Worm (Caenorhabditis elegans) whole organism, late embryonic: ENCODE results near the gene bckd-1A.

Experiments
- F13H6.1 ChIP-seq: sonication (generic microtip); optimal IDR thresholded peaks from 2 replicates; lab custom pipeline; 2016; ENCODE audit warnings: missing genetic modification characterization, missing compliant biosample characterization
- K02D7.2 ChIP-seq: sonication (generic microtip); optimal IDR thresholded peaks from 2 replicates; lab custom pipeline; 2017; ENCODE audit warnings: mild to moderate bottlenecking, missing genetic modification characterization, missing compliant biosample characterization
- K09A11.1 ChIP-seq: sonication (generic microtip); optimal IDR thresholded peaks from 2 replicates; lab custom pipeline; 2017; ENCODE audit warnings: antibody characterized with exemption, mild to moderate bottlenecking, missing genetic modification characterization, missing compliant biosample characterization; ENCODE audit not compliant: insufficient read depth
- Y22D7AL.16 ChIP-seq: sonication (generic microtip); optimal IDR thresholded peaks from 2 replicates; lab custom pipeline; 2016; ENCODE audit warnings: missing genetic modification characterization, missing compliant biosample characterization
- ahr-1 ChIP-seq: sonication (generic microtip); optimal IDR thresholded peaks from 2 replicates; lab custom pipeline; 2016; ENCODE audit warnings: missing genetic modification characterization, missing compliant biosample characterization
- ama-1 ChIP-seq: fragments of 150-350 bp; optimal IDR thresholded peaks from 2 replicates; lab custom pipeline; 2014
- ceh-18 ChIP-seq: sonication (generic microtip); optimal IDR thresholded peaks from 2 replicates; lab custom pipeline; 2016; ENCODE audit warnings: missing genetic modification characterization, missing compliant biosample characterization
- ceh-2 ChIP-seq: sonication (generic microtip); optimal IDR thresholded peaks from 2 replicates; lab custom pipeline; 2016; ENCODE audit warnings: missing genotype, missing genetic modification characterization, missing compliant biosample characterization
- ceh-24 ChIP-seq: sonication (generic microtip); optimal IDR thresholded peaks from 2 replicates; lab custom pipeline; 2016; ENCODE audit warnings: mild to moderate bottlenecking, missing genetic modification characterization, missing compliant biosample characterization
- ceh-30 ChIP-seq: fragments of 150-350 bp; optimal IDR thresholded peaks from 2 replicates; lab custom pipeline; 2014; ENCODE audit warnings: missing biosample characterization, missing genetic modification characterization
- ceh-31 ChIP-seq: sonication (generic microtip); optimal IDR thresholded peaks from 2 replicates; lab custom pipeline; 2016; ENCODE audit warnings: missing genetic modification characterization, missing compliant biosample characterization
- ceh-34 ChIP-seq: sonication (generic microtip); optimal IDR thresholded peaks from 2 replicates; lab custom pipeline; 2016; ENCODE audit warnings: mild to moderate bottlenecking, missing genetic modification characterization, missing compliant biosample characterization
- ceh-45 ChIP-seq: fragments of 200-800 bp; sonication (Bioruptor generic); IDR thresholded peaks from 2 replicates; pipeline ENCODE4 v1.3.6; 2022; ENCODE audit warnings: missing genetic modification reagents, missing genetic modification characterization, missing compliant biosample characterization
- ceh-6 ChIP-seq: fragments of 200-800 bp; sonication (Bioruptor generic); optimal IDR thresholded peaks from 2 replicates; lab custom pipeline; 2018; ENCODE audit warnings: mild to moderate bottlenecking, missing genetic modification characterization, missing compliant biosample characterization
- che-1 ChIP-seq: sonication (generic microtip); optimal IDR thresholded peaks from 2 replicates; lab custom pipeline; 2016; ENCODE audit warnings: mild to moderate bottlenecking, missing genetic modification characterization, missing compliant biosample characterization
- dve-1 ChIP-seq: sonication (generic microtip); optimal IDR thresholded peaks from 2 replicates; lab custom pipeline; 2017; ENCODE audit warnings: antibody characterized with exemption, mild to moderate bottlenecking, missing genetic modification characterization, missing compliant biosample characterization
- elt-4 ChIP-seq: sonication (generic microtip); optimal IDR thresholded peaks from 2 replicates; lab custom pipeline; 2016; ENCODE audit warnings: missing genetic modification characterization, missing compliant biosample characterization
- eyg-1 ChIP-seq: sonication (generic microtip); optimal IDR thresholded peaks from 2 replicates; lab custom pipeline; 2016; ENCODE audit warnings: missing genotype, missing genetic modification characterization, missing compliant biosample characterization
- fkh-10 ChIP-seq: fragments of 150-350 bp; optimal IDR thresholded peaks from 2 replicates; lab custom pipeline; 2014; ENCODE audit warnings: missing biosample characterization, missing genetic modification reagents, missing genetic modification characterization
- gmeb-2 ChIP-seq: sonication (generic microtip); optimal IDR thresholded peaks from 2 replicates; lab custom pipeline; 2016; ENCODE audit warnings: missing genetic modification characterization, inconsistent platforms, missing compliant biosample characterization
- hlh-13 ChIP-seq: fragments of 200-800 bp; sonication (Bioruptor generic); optimal IDR thresholded peaks from 2 replicates; lab custom pipeline; 2018; ENCODE audit warnings: mild to moderate bottlenecking, missing genetic modification characterization, missing compliant biosample characterization
- hlh-6 ChIP-seq: sonication (generic microtip); optimal IDR thresholded peaks from 2 replicates; lab custom pipeline; 2016; ENCODE audit warnings: missing genotype, missing genetic modification characterization, missing compliant biosample characterization
- hlh-8 ChIP-seq: sonication (generic microtip); optimal IDR thresholded peaks from 2 replicates; lab custom pipeline; 2016; ENCODE audit warnings: missing genotype, missing genetic modification characterization, missing compliant biosample characterization
- lim-6 ChIP-seq: sonication (generic microtip); optimal IDR thresholded peaks from 2 replicates; lab custom pipeline; 2016; ENCODE audit warnings: missing genetic modification characterization, missing compliant biosample characterization
- nfya-1 ChIP-seq: sonication (generic microtip); optimal IDR thresholded peaks from 2 replicates; lab custom pipeline; 2017; ENCODE audit warnings: missing genetic modification characterization, mild to moderate bottlenecking, missing compliant biosample characterization, antibody characterized with exemption, moderate library complexity
- nhr-232 ChIP-seq: sonication (generic microtip); optimal IDR thresholded peaks from 2 replicates; lab custom pipeline; 2016; ENCODE audit warnings: missing genetic modification characterization, missing compliant biosample characterization
- npax-4 ChIP-seq: sonication (generic microtip); optimal IDR thresholded peaks from 2 replicates; lab custom pipeline; 2016; ENCODE audit warnings: missing genetic modification characterization, missing compliant biosample characterization
- pat-9 ChIP-seq: fragments of 200-800 bp; sonication (Bioruptor generic); optimal IDR thresholded peaks from 2 replicates; lab custom pipeline; 2018; ENCODE audit warnings: mild to moderate bottlenecking, missing genetic modification characterization, moderate library complexity, missing compliant biosample characterization
- pha-2 ChIP-seq: sonication (generic microtip); optimal IDR thresholded peaks from 2 replicates; lab custom pipeline; 2017; ENCODE audit warnings: mild to moderate bottlenecking, missing genetic modification characterization, missing compliant biosample characterization
- pha-4 ChIP-seq: fragments of 150-350 bp; optimal IDR thresholded peaks from 2 replicates; lab custom pipeline; 2018; ENCODE audit warnings: missing biosample characterization, missing genetic modification reagents, missing genetic modification characterization
- pqm-1 ChIP-seq: sonication (generic microtip); optimal IDR thresholded peaks from 2 replicates; lab custom pipeline; 2016; ENCODE audit warnings: missing genetic modification characterization, missing compliant biosample characterization
- pros-1 ChIP-seq: fragments of 150-350 bp; optimal IDR thresholded peaks from 2 replicates; lab custom pipeline; 2014; ENCODE audit warnings: missing biosample characterization, missing genetic modification reagents, missing genetic modification characterization
- ref-2 ChIP-seq: sonication (generic microtip); optimal IDR thresholded peaks from 2 replicates; lab custom pipeline; 2016; ENCODE audit warnings: missing genetic modification characterization, missing compliant biosample characterization
- sdc-2 ChIP-seq: sonication (generic microtip); optimal IDR thresholded peaks from 2 replicates; lab custom pipeline; 2016; ENCODE audit warnings: missing genotype, missing genetic modification characterization, missing compliant biosample characterization
- syd-9 ChIP-seq: sonication (generic microtip); optimal IDR thresholded peaks from 2 replicates; lab custom pipeline; 2016; ENCODE audit warnings: mild to moderate bottlenecking, missing genetic modification characterization, moderate library complexity, missing compliant biosample characterization
- tbx-2 ChIP-seq: sonication (generic microtip); optimal IDR thresholded peaks from 2 replicates; lab custom pipeline; 2016; ENCODE audit warnings: missing genetic modification characterization, missing compliant biosample characterization
- tbx-7 ChIP-seq: sonication (generic microtip); optimal IDR thresholded peaks from 2 replicates; lab custom pipeline; 2016; ENCODE audit warnings: missing genotype, missing genetic modification characterization, missing compliant biosample characterization
- ttx-3 ChIP-seq: sonication (generic microtip); optimal IDR thresholded peaks from 2 replicates; lab custom pipeline; 2016; ENCODE audit warnings: missing genetic modification reagents, missing genetic modification characterization, missing compliant biosample characterization
- unc-42 ChIP-seq: sonication (generic microtip); optimal IDR thresholded peaks from 2 replicates; lab custom pipeline; 2016; ENCODE audit warnings: missing genotype, missing genetic modification characterization, missing compliant biosample characterization

Gene bckd-1A

DNA sequence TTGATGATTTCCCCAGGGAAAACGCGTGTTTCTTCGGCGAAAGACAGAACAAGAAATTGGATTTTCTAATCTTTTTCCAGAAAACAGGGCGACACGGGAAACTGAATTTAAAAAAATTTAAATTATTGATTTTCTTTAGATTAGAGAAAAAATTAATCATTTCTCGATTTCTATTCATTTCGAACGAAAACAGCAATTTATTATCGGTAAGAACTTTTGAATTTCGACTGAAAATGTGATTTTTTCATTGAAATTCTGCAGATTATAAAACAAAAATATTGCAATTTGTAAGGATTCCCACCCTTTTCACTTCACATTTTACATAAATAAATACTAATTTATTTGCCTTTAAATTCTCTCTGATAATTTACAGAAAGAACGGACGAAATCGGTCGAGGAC is at the start of gene bckd-1A:
bckd-1A (minus strand) TSS at position 101 of the 400 bp plus-strand sequence.
- TF ChIP-seq pat-9 (tag; lab: Kevin White, UChicago) = no peak
- TF ChIP-seq K09A11.1 (tag; lab: Kevin White, UChicago) = no peak
- TF ChIP-seq ref-2 (tag; lab: Kevin White, UChicago) = no peak
- TF ChIP-seq gmeb-2 (tag; lab: Kevin White, UChicago) = no peak
- no peak for TF ChIP-seq ceh-31
- TF ChIP-seq elt-4 (tag; lab: Kevin White, UChicago) = no peak
- TF ChIP-seq ceh-45 (GFP tag; lab: Robert Waterston, UW) = no peak
- TF ChIP-seq dve-1 = no peak
- TF ChIP-seq ama-1 (lab: Kevin White, UChicago) = no peak

DNA sequence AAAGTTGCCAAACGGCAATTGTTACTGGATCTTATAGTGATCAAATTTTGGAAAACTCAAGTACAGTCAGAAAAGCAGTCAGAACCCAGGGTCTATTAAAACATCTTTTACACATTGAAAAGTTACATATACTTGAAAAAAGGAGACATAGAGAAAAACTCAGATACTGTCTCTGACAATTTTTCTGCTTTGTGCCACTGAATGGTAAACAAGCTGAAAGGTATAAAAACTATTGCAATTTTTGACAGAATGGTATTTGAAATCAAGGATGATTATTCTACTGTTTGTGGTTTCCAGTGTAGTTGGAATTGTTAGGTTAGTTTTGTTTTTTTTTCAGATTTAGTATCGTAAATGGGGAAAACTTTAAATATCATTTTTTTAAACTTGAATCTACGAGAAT is 48.4 kb upstream of the bckd-1A start, which contains the start of gene cyp-13A11:
cyp-13A11 (plus strand) TSS at position 266 of the 400 bp plus-strand sequence.
- TF ChIP-seq tbx-2 (tag; lab: Kevin White, UChicago) (no peak), hlh-8 (tag; lab: Kevin White, UChicago) (no peak), unc-42 (tag; lab: Kevin White, UChicago) (no peak), K02D7.2 (no peak), pha-4 (tag; lab: Kevin White, UChicago) (no peak), che-1 (tag; lab: Kevin White, UChicago) (no peak), pha-2 (tag; lab: Kevin White, UChicago) (no peak), Y22D7AL.16 (no peak), ceh-6 (GFP tag; lab: Kevin White, UChicago) (no peak), pat-9 (tag; lab: Kevin White, UChicago) (no peak), hlh-6 (no peak), hlh-13 (GFP tag; lab: Kevin White, UChicago) (no peak), gmeb-2 (tag; lab: Kevin White, UChicago) (no peak), nfya-1 (tag; lab: Kevin White, UChicago) (no peak)

DNA sequence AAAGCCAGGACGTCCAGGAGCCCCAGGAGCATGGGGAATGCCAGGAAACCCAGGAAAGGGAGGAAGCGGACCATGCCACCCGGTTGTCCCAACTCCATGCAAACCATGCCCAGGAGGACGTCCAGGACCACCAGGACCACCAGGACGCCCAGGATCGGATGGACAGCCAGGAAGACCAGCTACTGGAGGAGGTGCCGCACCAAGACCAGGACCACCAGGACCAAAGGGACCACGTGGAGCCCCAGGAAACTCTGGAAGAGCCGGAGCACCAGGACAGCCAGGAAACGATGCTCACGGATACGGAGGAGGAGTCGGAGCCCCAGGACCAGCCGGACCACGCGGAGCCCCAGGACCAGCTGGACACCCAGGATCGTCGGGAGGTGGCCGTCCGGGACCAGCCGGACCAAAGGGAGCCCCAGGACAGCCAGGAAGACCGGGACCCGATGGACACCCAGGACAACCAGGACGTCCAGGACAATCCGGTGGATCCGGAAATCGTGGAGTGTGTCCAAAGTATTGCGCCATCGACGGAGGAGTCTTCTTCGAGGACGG is 47.3 kb upstream of the bckd-1A start:
- peak; percentile 36 for TF ChIP-seq sdc-2 (tag; lab: Kevin White, UChicago)
- no peak for TF ChIP-seq ceh-24 (tag; lab: Kevin White, UChicago)
- no peak for TF ChIP-seq ceh-30 (tag; lab: Kevin White, UChicago)
- TF ChIP-seq elt-4 (tag; lab: Kevin White, UChicago) = no peak
- peak; percentile 8 for TF ChIP-seq hlh-6
- no peak for TF ChIP-seq tbx-7 (tag; lab: Kevin White, UChicago)

DNA sequence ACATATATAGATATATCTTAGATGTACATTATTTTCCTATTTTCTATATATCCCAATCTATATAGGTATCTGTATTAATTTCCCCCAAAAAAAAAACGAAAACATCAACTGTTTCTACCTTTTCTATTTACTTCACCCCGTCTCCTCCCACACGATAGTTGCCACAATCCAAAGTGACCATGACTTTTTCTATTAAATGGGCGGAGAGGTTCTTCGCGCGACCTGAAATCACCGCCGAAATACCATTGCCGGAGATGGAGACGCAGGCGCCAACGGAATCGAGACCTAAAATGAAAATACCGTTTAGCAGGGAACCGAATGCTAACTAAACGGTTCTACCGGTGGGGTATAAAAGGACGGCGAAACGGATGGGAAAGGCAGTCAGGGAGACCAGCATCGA is 46.3 kb upstream of the bckd-1A start, which contains the start of gene col-98:
col-98 (plus strand) TSS at position 390 of the 400 bp plus-strand sequence.
- TF ChIP-seq hlh-13 (GFP tag; lab: Kevin White, UChicago) = no peak
- TF ChIP-seq tbx-2 (tag; lab: Kevin White, UChicago) = no peak
- no peak for TF ChIP-seq ceh-34 (tag; lab: Kevin White, UChicago)
- no peak for TF ChIP-seq lim-6 (tag; lab: Kevin White, UChicago)
- no peak for TF ChIP-seq K02D7.2
- TF ChIP-seq ama-1 (lab: Kevin White, UChicago) = no peak
- TF ChIP-seq eyg-1 = no peak
- TF ChIP-seq hlh-8 (tag; lab: Kevin White, UChicago) = no peak
- no peak for TF ChIP-seq fkh-10
- TF ChIP-seq syd-9 (tag; lab: Kevin White, UChicago) = no peak
- no peak for TF ChIP-seq che-1 (tag; lab: Kevin White, UChicago)
- no peak for TF ChIP-seq ttx-3 (tag; lab: Kevin White, UChicago)
- no peak for TF ChIP-seq nhr-232 (tag; lab: Kevin White, UChicago)
- TF ChIP-seq npax-4 (tag; lab: Kevin White, UChicago) = no peak
- TF ChIP-seq pros-1 = no peak
- no peak for TF ChIP-seq ceh-18 (tag; lab: Kevin White, UChicago)
- no peak for TF ChIP-seq ahr-1 (tag; lab: Kevin White, UChicago)
- no peak for TF ChIP-seq F13H6.1
- TF ChIP-seq pqm-1 (tag; lab: Kevin White, UChicago) = no peak
- TF ChIP-seq ceh-2 (tag; lab: Kevin White, UChicago) = no peak
